Fruit fly (Drosophila melanogaster) whole organism, embryonic: ENCODE results near the gene ast.

Source experiments
- CG10366 ChIP-seq: fragments of 200-800 bp; sonication (Bioruptor generic); IDR thresholded peaks from 2 replicates; pipeline ENCODE4 v1.3.6; 2022; ENCODE audit warnings: missing biosample characterization, missing genetic modification characterization
- CG10654 ChIP-seq: fragments of 200-800 bp; sonication (Bioruptor generic); optimal IDR thresholded peaks from 2 replicates; lab custom pipeline; 2016; ENCODE audit warnings: missing biosample characterization, missing genetic modification characterization
- CG2202 ChIP-seq: fragments of 200-800 bp; sonication (Bioruptor generic); optimal IDR thresholded peaks from 2 replicates; lab custom pipeline; 2018; ENCODE audit warnings: missing biosample characterization, mild to moderate bottlenecking, missing genetic modification characterization
- CG8478 ChIP-seq: fragments of >200 bp; optimal IDR thresholded peaks from 2 replicates; lab custom pipeline; 2018

DNA sequence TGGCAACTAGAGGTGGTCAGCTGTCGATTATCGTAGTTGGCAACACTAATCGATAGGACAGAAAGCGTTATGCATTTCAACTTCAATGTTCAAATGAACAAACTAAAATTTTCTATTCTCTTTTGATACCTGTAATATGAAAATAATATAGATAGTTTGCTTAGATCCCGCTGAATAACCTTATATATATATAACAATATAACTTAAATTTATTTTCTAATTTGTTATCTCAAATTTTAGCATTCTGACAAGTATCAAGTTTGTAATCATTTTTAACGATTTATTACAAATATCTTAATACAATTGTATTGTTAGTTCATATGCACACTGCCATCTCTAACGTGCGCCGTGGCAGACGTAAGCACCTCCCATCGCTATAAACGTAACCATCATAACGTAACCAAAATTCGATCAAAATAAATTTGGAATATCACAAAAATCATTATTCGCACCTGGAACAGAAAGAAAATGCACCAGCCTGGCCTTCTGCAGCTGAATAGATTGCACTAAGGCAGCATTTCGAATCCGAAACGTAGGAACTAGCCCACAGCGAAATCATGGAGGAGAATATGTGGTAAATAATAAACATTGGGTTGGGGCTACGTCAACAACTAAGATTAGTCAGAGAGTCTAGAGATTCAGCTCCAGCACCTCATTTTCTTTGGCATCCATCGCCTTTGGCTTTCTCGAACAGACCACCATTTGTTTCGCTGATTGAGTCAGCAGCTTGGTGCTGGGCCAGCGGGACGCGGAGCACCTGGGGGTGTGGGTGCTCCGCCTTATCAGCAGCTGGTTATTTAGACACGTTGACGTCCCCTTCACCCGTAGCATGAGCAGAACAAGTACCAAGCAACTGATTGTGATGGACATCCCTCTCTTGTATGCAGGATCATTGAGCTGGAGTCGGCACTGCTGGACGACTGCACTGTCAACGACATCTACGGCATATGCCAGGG lies 51.5 kb downstream of the ast start, which contains the start of the genes Pino and TBC1D23:
- TF ChIP-seq CG8478 (lab: Kevin White, UChicago) = no peak
- peak; percentile 68 for TF ChIP-seq CG10654 (GFP tag; lab: Kevin White, UChicago)
- TF ChIP-seq CG2202 (tag; lab: Kevin White, UChicago) = no peak
- peak; percentile 79 for TF ChIP-seq CG10366 (GFP tag; lab: Robert Waterston, UW)
